Worm (Caenorhabditis elegans): ENCODE measurements around the gene gck-1.

gck-1 gene

DNA sequence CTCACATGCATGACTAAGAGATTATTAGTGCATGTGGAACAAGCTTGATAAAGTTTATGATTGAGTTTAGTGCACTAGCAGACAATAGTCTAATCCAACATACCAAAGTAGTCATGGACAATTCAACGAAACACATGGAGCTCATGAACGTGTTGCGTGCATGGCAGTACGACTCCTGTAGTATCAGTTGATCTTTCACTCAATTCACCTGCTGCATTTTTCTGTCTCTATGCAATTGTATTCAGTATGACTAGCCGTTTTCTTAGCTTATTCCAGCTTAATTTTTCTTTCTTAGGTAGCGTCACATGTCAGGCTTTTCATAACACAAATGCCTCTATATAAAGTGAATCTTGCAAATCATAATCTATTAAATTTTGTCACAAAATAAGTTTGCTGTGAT is 55.7 kb downstream of the gck-1 start, which contains the start of gene srx-1:
TSS of gene srx-1 (plus strand) at position 382 of the 400 bp plus-strand sequence.
- TF ChIP-seq lin-15B (tag; optimal IDR thresholded peaks at IDR 0.05) (no peak), snpc-4 (tag; optimal IDR thresholded peaks at IDR 0.05) (no peak), pqm-1 (tag; optimal IDR thresholded peaks at IDR 0.05) (no peak), elt-3 (tag; optimal IDR thresholded peaks at IDR 0.05) (no peak), jun-1 (tag; optimal IDR thresholded peaks at IDR 0.05) (no peak), eor-1 (tag; optimal IDR thresholded peaks at IDR 0.05) (no peak), nfya-1 (tag; optimal IDR thresholded peaks at IDR 0.05; ENCODE audit: insufficient read depth) (no peak), egl-5 (tag; optimal IDR thresholded peaks at IDR 0.05) (no peak), nhr-77 (tag; optimal IDR thresholded peaks at IDR 0.05) (no peak), nhr-23 (tag; optimal IDR thresholded peaks at IDR 0.05) (no peak), sea-2 (GFP tag; optimal IDR thresholded peaks at IDR 0.05) (no peak), nhr-28 (tag; optimal IDR thresholded peaks at IDR 0.05) (no peak)

ce11 chrV:9005243-9005642 is 57.6 kb downstream of the gck-1 start, which contains the start of gene srx-3:
Gene srx-3, plus strand, starts transcription at chrV:9005543.
- TF ChIP-seq nhr-12 (tag; optimal IDR thresholded peaks at IDR 0.05) (no peak), nhr-237 (tag; optimal IDR thresholded peaks at IDR 0.05) (no peak), unc-39 (tag; optimal IDR thresholded peaks at IDR 0.05) (no peak)
